Worm (Caenorhabditis elegans) whole organism, L1 larva: ENCODE results near the gene AC7.3.

Experiments used
- C34B4.2 ChIP-seq: sonication (generic microtip); optimal IDR thresholded peaks from 2 replicates; lab custom pipeline; 2017; ENCODE audit warnings: mild to moderate bottlenecking, missing genetic modification characterization, missing compliant biosample characterization
- alr-1 ChIP-seq: fragments of 200-800 bp; sonication (Bioruptor generic); optimal IDR thresholded peaks from 2 replicates; lab custom pipeline; 2018; ENCODE audit warnings: borderline replicate concordance, mild to moderate bottlenecking, missing genetic modification characterization, missing compliant biosample characterization
- egl-27 ChIP-seq, 2 experiments: fragments of 150-350 bp in 1 of 2; sonication (generic microtip); optimal IDR thresholded peaks; 3 replicates each; lab custom pipeline; 2017 to 2018; ENCODE audit warnings: missing biosample characterization in 2 of 2, missing genetic modification characterization in 2 of 2, missing genetic modification reagents in 2 of 2
- fos-1 ChIP-seq: fragments of 150-350 bp; optimal IDR thresholded peaks from 2 replicates; lab custom pipeline; 2014; ENCODE audit warnings: missing biosample characterization, missing genetic modification characterization
- lin-13 ChIP-seq: fragments of 150-350 bp; optimal IDR thresholded peaks from 2 replicates; lab custom pipeline; 2014; ENCODE audit warnings: missing biosample characterization, missing genetic modification reagents, missing genetic modification characterization
- lin-39 ChIP-seq: fragments of 150-350 bp; optimal IDR thresholded peaks from 2 replicates; lab custom pipeline; 2014; ENCODE audit warnings: missing biosample characterization, missing genetic modification reagents, missing genetic modification characterization
- mep-1 ChIP-seq: fragments of 150-350 bp; optimal IDR thresholded peaks from 2 replicates; lab custom pipeline; 2014; ENCODE audit warnings: missing biosample characterization, missing genetic modification characterization
- nhr-11 ChIP-seq: fragments of 150-350 bp; optimal IDR thresholded peaks from 2 replicates; lab custom pipeline; 2014; ENCODE audit warnings: missing biosample characterization, missing genetic modification characterization
- nhr-90 ChIP-seq: sonication (generic microtip); optimal IDR thresholded peaks from 2 replicates; lab custom pipeline; 2016; ENCODE audit warnings: mild to moderate bottlenecking, missing genetic modification characterization, missing compliant biosample characterization; ENCODE audit not compliant: poor library complexity
- pqm-1 ChIP-seq: sonication (generic microtip); optimal IDR thresholded peaks from 3 replicates; lab custom pipeline; 2017; ENCODE audit warnings: missing biosample characterization, missing genetic modification characterization
- unc-30 ChIP-seq: sonication (generic microtip); optimal IDR thresholded peaks from 2 replicates; lab custom pipeline; 2017; ENCODE audit warnings: missing biosample characterization, missing genetic modification characterization
- unc-62 ChIP-seq: fragments of 150-350 bp; optimal IDR thresholded peaks from 2 replicates; lab custom pipeline; 2014; ENCODE audit warnings: missing biosample characterization, missing genetic modification reagents, missing genetic modification characterization
- vab-15 ChIP-seq: sonication (generic microtip); optimal IDR thresholded peaks from 2 replicates; lab custom pipeline; 2017; ENCODE audit warnings: missing genotype, mild to moderate bottlenecking, missing genetic modification characterization, missing compliant biosample characterization
- ztf-11 ChIP-seq, 2 experiments: sonication (generic microtip); optimal IDR thresholded peaks; 2 replicates each; lab custom pipeline; 2016 to 2017; ENCODE audit warnings: missing genetic modification characterization in 2 of 2, missing biosample characterization in 1 of 2, missing compliant biosample characterization in 1 of 2

DNA sequence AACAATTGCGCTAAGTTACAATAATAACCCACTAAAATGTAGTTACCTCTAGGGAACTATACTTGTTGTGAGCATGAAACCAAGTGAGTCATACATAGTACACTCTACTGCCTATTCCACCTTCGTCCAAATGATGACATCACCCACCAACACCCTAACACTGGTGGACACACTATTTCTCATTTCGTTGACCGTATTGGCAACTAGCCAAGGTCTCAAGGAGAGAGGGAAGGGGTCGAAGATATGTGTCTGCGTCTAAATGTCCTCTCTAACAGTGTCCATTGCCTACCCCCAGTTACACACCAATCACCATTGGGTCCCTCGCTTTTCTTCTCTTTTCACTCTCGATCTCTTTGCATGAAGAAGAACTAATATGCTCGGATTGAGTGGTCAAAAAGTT lies 33.7 kb upstream of the AC7.3 start:
- TF ChIP-seq unc-62 (GFP tag; lab: Kevin White, UChicago) (no peak), vab-15 (tag; lab: Kevin White, UChicago) (no peak), alr-1 (tag; lab: Kevin White, UChicago) (no peak), mep-1 (tag; lab: Kevin White, UChicago) (no peak), egl-27 (tag; optimal IDR thresholded peaks at IDR 0.05; lab: Kevin White, UChicago) (no peak), fos-1 (no peak), ztf-11 (tag; optimal IDR thresholded peaks at IDR 0.05; lab: Kevin White, UChicago) (no peak), lin-39 (no peak), lin-13 (GFP tag; lab: Kevin White, UChicago) (no peak), nhr-11 (tag; lab: Kevin White, UChicago) (no peak), unc-30 (tag; lab: Kevin White, UChicago) (no peak), nhr-90 (tag; lab: Kevin White, UChicago) (no peak), pqm-1 (tag; lab: Kevin White, UChicago) (no peak), C34B4.2 (tag; lab: Kevin White, UChicago) (no peak)
